Worm (Caenorhabditis elegans) whole organism, midembryonic: Measurements from ENCODE around the gene lin-14.

Source experiments
- T22C8.4 ChIP-seq: fragments of 200-800 bp; sonication (Bioruptor generic); IDR thresholded peaks from 2 replicates; pipeline ENCODE4 v1.3.6; 2022; ENCODE audit warnings: missing genetic modification characterization, missing compliant biosample characterization
- flt-1 ChIP-seq: fragments of 200-800 bp; sonication (Bioruptor generic); IDR thresholded peaks from 2 replicates; pipeline ENCODE4 v1.3.6; 2022; ENCODE audit warnings: missing genetic modification characterization, missing compliant biosample characterization

- TF ChIP-seq flt-1 (GFP tag; lab: Robert Waterston, UW) (no peak), T22C8.4 (no peak)
Measured at ce11 chrX:11465215-11465614, at the start of gene lin-14.
